Worm (Caenorhabditis elegans) whole organism, L3 larva: ENCODE measurements around the gene F55C12.19.

ENCODE experiments used
- R02D3.7 ChIP-seq: fragments of 150-350 bp; optimal IDR thresholded peaks from 2 replicates; lab custom pipeline; 2014; ENCODE audit warnings: missing biosample characterization, missing genetic modification characterization
- ZK546.5 ChIP-seq: sonication (generic microtip); optimal IDR thresholded peaks from 2 replicates; lab custom pipeline; 2017; ENCODE audit warnings: missing biosample characterization, missing genetic modification characterization
- aly-2 ChIP-seq: fragments of 150-350 bp; optimal IDR thresholded peaks from 2 replicates; lab custom pipeline; 2014; ENCODE audit warnings: missing biosample characterization, missing genetic modification characterization
- ama-1 ChIP-seq: fragments of 150-350 bp; optimal IDR thresholded peaks from 2 replicates; lab custom pipeline; 2018
- ceh-16 ChIP-seq: sonication (generic microtip); optimal IDR thresholded peaks from 2 replicates; lab custom pipeline; 2017; ENCODE audit warnings: missing biosample characterization, missing genetic modification characterization
- ceh-28 ChIP-seq: fragments of 150-350 bp; optimal IDR thresholded peaks from 2 replicates; lab custom pipeline; 2014; ENCODE audit warnings: missing biosample characterization, missing genetic modification reagents, missing genetic modification characterization
- ceh-82 ChIP-seq: fragments of 150-350 bp; optimal IDR thresholded peaks from 2 replicates; lab custom pipeline; 2014; ENCODE audit warnings: missing biosample characterization, missing genetic modification characterization
- ceh-9 ChIP-seq: sonication (generic microtip); optimal IDR thresholded peaks from 2 replicates; lab custom pipeline; 2018; ENCODE audit warnings: missing biosample characterization, missing genetic modification characterization
- daf-12 ChIP-seq: fragments of 150-350 bp; optimal IDR thresholded peaks from 2 replicates; lab custom pipeline; 2014; ENCODE audit warnings: missing biosample characterization, missing genetic modification reagents, missing genetic modification characterization
- egl-27 ChIP-seq: sonication (generic microtip); optimal IDR thresholded peaks from 4 replicates; lab custom pipeline; 2017; ENCODE audit warnings: missing biosample characterization, missing genetic modification reagents, missing genetic modification characterization
- egl-5 ChIP-seq: fragments of 150-350 bp; optimal IDR thresholded peaks from 2 replicates; lab custom pipeline; 2017; ENCODE audit warnings: missing biosample characterization, missing genetic modification reagents, missing genetic modification characterization, inconsistent platforms
- elt-1 ChIP-seq: fragments of 150-350 bp; optimal IDR thresholded peaks from 2 replicates; lab custom pipeline; 2014; ENCODE audit warnings: missing biosample characterization, missing genetic modification characterization
- elt-2 ChIP-seq: sonication (generic microtip); optimal IDR thresholded peaks from 2 replicates; lab custom pipeline; 2016; ENCODE audit warnings: missing genetic modification reagents, mild to moderate bottlenecking, missing genetic modification characterization, missing compliant biosample characterization
- elt-3 ChIP-seq, 3 experiments: fragments of 150-350 bp in 1 of 3; sonication (generic microtip) in 2 of 3; optimal IDR thresholded peaks; 2 replicates in 2 of 3; 4 replicates in 1 of 3; lab custom pipeline; 2014 to 2017; ENCODE audit warnings: missing biosample characterization in 3 of 3, missing genetic modification characterization in 3 of 3
- eor-1 ChIP-seq, 2 experiments: fragments of 150-350 bp; optimal IDR thresholded peaks; 2 replicates each; lab custom pipeline; 2014 to 2018; ENCODE audit warnings: missing biosample characterization in 2 of 2, missing genetic modification characterization in 2 of 2
- fkh-10 ChIP-seq: sonication (generic microtip); optimal IDR thresholded peaks from 2 replicates; lab custom pipeline; 2017; ENCODE audit warnings: missing biosample characterization, missing genetic modification reagents, missing genetic modification characterization
- fkh-2 ChIP-seq: fragments of 150-350 bp; optimal IDR thresholded peaks from 2 replicates; lab custom pipeline; 2014; ENCODE audit warnings: missing biosample characterization, missing genetic modification reagents, missing genetic modification characterization
- fos-1 ChIP-seq: fragments of 150-350 bp; optimal IDR thresholded peaks from 2 replicates; lab custom pipeline; 2014; ENCODE audit warnings: missing biosample characterization, missing genetic modification characterization
- hmg-11 ChIP-seq: sonication (generic microtip); optimal IDR thresholded peaks from 2 replicates; lab custom pipeline; 2016; ENCODE audit warnings: missing genetic modification characterization, missing compliant biosample characterization
- jun-1 ChIP-seq: fragments of 150-350 bp; optimal IDR thresholded peaks from 2 replicates; lab custom pipeline; 2014; ENCODE audit warnings: missing biosample characterization, missing genetic modification reagents, missing genetic modification characterization
- lin-15B ChIP-seq: fragments of 150-350 bp; optimal IDR thresholded peaks from 2 replicates; lab custom pipeline; 2014; ENCODE audit warnings: missing biosample characterization, missing genetic modification characterization
- lin-39 ChIP-seq: fragments of 150-350 bp; optimal IDR thresholded peaks from 2 replicates; lab custom pipeline; 2018; ENCODE audit warnings: missing biosample characterization, missing genetic modification reagents, missing genetic modification characterization
- lsy-12 ChIP-seq: sonication (generic microtip); optimal IDR thresholded peaks from 2 replicates; lab custom pipeline; 2016; ENCODE audit warnings: mild to moderate bottlenecking, missing genetic modification characterization, missing compliant biosample characterization
- mdl-1 ChIP-seq: fragments of 150-350 bp; optimal IDR thresholded peaks from 2 replicates; lab custom pipeline; 2014; ENCODE audit warnings: missing biosample characterization, missing genetic modification characterization
- mml-1 ChIP-seq: fragments of 150-350 bp; sonication (generic microtip); optimal IDR thresholded peaks from 3 replicates; lab custom pipeline; 2014; ENCODE audit warnings: missing biosample characterization, missing genetic modification characterization
- nfya-1 ChIP-seq: sonication (generic microtip); optimal IDR thresholded peaks from 2 replicates; lab custom pipeline; 2017; ENCODE audit warnings: missing genetic modification characterization, mild to moderate bottlenecking, missing compliant biosample characterization, antibody characterized with exemption, moderate library complexity; ENCODE audit not compliant: insufficient read depth
- nhr-11 ChIP-seq: fragments of 150-350 bp; optimal IDR thresholded peaks from 2 replicates; lab custom pipeline; 2014; ENCODE audit warnings: missing biosample characterization, missing genetic modification characterization
- nhr-12 ChIP-seq: fragments of 150-350 bp; optimal IDR thresholded peaks from 2 replicates; lab custom pipeline; 2014; ENCODE audit warnings: missing biosample characterization, missing genetic modification characterization
- nhr-23 ChIP-seq: fragments of 150-350 bp; optimal IDR thresholded peaks from 2 replicates; lab custom pipeline; 2014; ENCODE audit warnings: missing biosample characterization, missing genetic modification reagents, missing genetic modification characterization
- nhr-237 ChIP-seq: fragments of 150-350 bp; optimal IDR thresholded peaks from 2 replicates; lab custom pipeline; 2014; ENCODE audit warnings: missing biosample characterization, missing genetic modification characterization
- nhr-25 ChIP-seq: sonication (generic microtip); optimal IDR thresholded peaks from 2 replicates; lab custom pipeline; 2017; ENCODE audit warnings: missing biosample characterization, missing genetic modification characterization
- nhr-28 ChIP-seq: fragments of 150-350 bp; optimal IDR thresholded peaks from 2 replicates; lab custom pipeline; 2014; ENCODE audit warnings: missing biosample characterization, missing genetic modification characterization
- nhr-43 ChIP-seq: sonication (generic microtip); optimal IDR thresholded peaks from 2 replicates; lab custom pipeline; 2016; ENCODE audit warnings: mild to moderate bottlenecking, missing genetic modification characterization, missing compliant biosample characterization; ENCODE audit not compliant: poor library complexity, severe bottlenecking
- nhr-67 ChIP-seq: fragments of 150-350 bp; optimal IDR thresholded peaks from 2 replicates; lab custom pipeline; 2014; ENCODE audit warnings: missing biosample characterization, missing genetic modification characterization
- nhr-76 ChIP-seq: fragments of 150-350 bp; sonication (generic microtip); optimal IDR thresholded peaks from 5 replicates; lab custom pipeline; 2014; ENCODE audit warnings: missing biosample characterization, missing genetic modification characterization
- nhr-77 ChIP-seq: fragments of 150-350 bp; optimal IDR thresholded peaks from 2 replicates; lab custom pipeline; 2014; ENCODE audit warnings: missing biosample characterization, missing genetic modification characterization
- pha-4 ChIP-seq: fragments of 150-350 bp; optimal IDR thresholded peaks from 2 replicates; lab custom pipeline; 2014; ENCODE audit warnings: missing biosample characterization, missing genetic modification reagents, missing genetic modification characterization
- pqm-1 ChIP-seq: fragments of 150-350 bp; optimal IDR thresholded peaks from 2 replicates; lab custom pipeline; 2017; ENCODE audit warnings: missing biosample characterization, missing genetic modification characterization, inconsistent platforms
- sea-2 ChIP-seq: fragments of 150-350 bp; sonication (generic microtip); optimal IDR thresholded peaks from 4 replicates; lab custom pipeline; 2014; ENCODE audit warnings: missing biosample characterization, missing genetic modification reagents, missing genetic modification characterization
- skn-1 ChIP-seq: fragments of 150-350 bp; optimal IDR thresholded peaks from 2 replicates; lab custom pipeline; 2014; ENCODE audit warnings: missing biosample characterization, missing genetic modification characterization
- snpc-4 ChIP-seq: fragments of 150-350 bp; optimal IDR thresholded peaks from 2 replicates; lab custom pipeline; 2014; ENCODE audit warnings: missing biosample characterization, missing genetic modification characterization
- tbx-2 ChIP-seq: sonication (generic microtip); optimal IDR thresholded peaks from 2 replicates; lab custom pipeline; 2016; ENCODE audit warnings: mild to moderate bottlenecking, missing genetic modification characterization, missing compliant biosample characterization
- unc-39 ChIP-seq: sonication (generic microtip); optimal IDR thresholded peaks from 4 replicates; lab custom pipeline; 2017; ENCODE audit warnings: missing biosample characterization, missing genetic modification characterization
- unc-62 ChIP-seq: fragments of 150-350 bp; sonication (generic microtip); optimal IDR thresholded peaks from 4 replicates; lab custom pipeline; 2014; ENCODE audit warnings: missing biosample characterization, missing genetic modification reagents, missing genetic modification characterization
- zag-1 ChIP-seq: fragments of 150-350 bp; optimal IDR thresholded peaks from 2 replicates; lab custom pipeline; 2014; ENCODE audit warnings: missing biosample characterization, missing genetic modification characterization
- ztf-11 ChIP-seq: fragments of 150-350 bp; optimal IDR thresholded peaks from 2 replicates; lab custom pipeline; 2014; ENCODE audit warnings: missing biosample characterization, missing genetic modification characterization
- ztf-4 ChIP-seq: fragments of 150-350 bp; optimal IDR thresholded peaks from 2 replicates; lab custom pipeline; 2014; ENCODE audit warnings: missing biosample characterization, missing genetic modification characterization

F55C12.19 gene

DNA sequence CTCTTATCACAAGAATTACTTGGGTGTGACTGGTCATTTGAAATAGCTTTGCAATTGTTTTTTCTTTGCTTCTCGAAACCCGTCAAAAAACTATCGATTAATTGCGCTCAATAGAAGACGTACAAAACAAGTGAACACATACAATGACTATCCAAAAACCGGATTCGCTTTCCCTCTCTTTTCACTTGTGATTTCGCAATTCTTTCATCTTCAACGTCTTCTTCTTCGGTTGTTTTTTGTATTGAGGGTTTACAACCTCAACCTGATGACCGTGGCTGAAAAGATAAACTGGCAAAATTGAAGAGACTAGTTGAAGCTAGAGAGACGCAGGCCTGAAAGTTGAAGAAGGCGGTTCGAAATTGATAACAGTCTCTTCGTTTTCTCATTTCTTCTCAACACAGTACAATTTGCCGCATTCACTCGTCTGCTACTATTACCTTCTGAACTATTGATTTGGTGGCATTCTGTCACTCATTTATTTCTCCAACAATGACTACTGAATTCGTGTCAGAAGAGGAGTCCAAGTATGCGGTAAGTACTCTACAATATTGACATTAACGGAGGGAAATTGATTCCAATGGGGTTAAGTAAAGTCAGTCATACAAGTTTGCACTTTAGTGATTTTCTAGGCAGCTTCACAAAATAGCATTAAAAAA, 20.2 kb downstream of the F55C12.19 start:
- TF ChIP-seq hmg-11, result no peak
- no peak for TF ChIP-seq egl-27 (tag; lab: Kevin White, UChicago)
- no peak for TF ChIP-seq nhr-28 (tag; lab: Kevin White, UChicago)
- TF ChIP-seq nhr-11, result no peak
- TF ChIP-seq nhr-77 (tag; lab: Kevin White, UChicago), result no peak
- TF ChIP-seq sea-2 (GFP tag; lab: Kevin White, UChicago), result no peak
- TF ChIP-seq nhr-23 (tag; lab: Kevin White, UChicago), result peak; percentile 72
- TF ChIP-seq nhr-76 (tag; lab: Kevin White, UChicago), result no peak
- TF ChIP-seq tbx-2 (tag; lab: Kevin White, UChicago), result no peak
- TF ChIP-seq unc-39, result no peak
- TF ChIP-seq lsy-12, result no peak
- TF ChIP-seq zag-1, result no peak
- no peak for TF ChIP-seq nhr-12
- no peak for TF ChIP-seq aly-2 (tag; lab: Kevin White, UChicago)
- no peak for TF ChIP-seq unc-62
- no peak for TF ChIP-seq nhr-237 (tag; lab: Kevin White, UChicago)
- no peak for TF ChIP-seq fkh-10 (GFP tag; lab: Kevin White, UChicago)
- no peak for TF ChIP-seq snpc-4 (tag; lab: Kevin White, UChicago)
- TF ChIP-seq jun-1 (tag; lab: Kevin White, UChicago), result no peak
- TF ChIP-seq nhr-43 (tag; lab: Kevin White, UChicago), result peak; percentile 77
- no peak for TF ChIP-seq lin-39 (tag; lab: Kevin White, UChicago)
- no peak for TF ChIP-seq daf-12 (tag; lab: Kevin White, UChicago)
- no peak for TF ChIP-seq ceh-9
- TF ChIP-seq egl-5 (tag; lab: Kevin White, UChicago), result no peak
- peak in 1 of 3 experiments; percentile 53 for TF ChIP-seq elt-3 (tag; optimal IDR thresholded peaks at IDR 0.05; lab: Kevin White, UChicago)
- TF ChIP-seq ztf-11, result no peak
- TF ChIP-seq lin-15B (tag; lab: Kevin White, UChicago), result no peak
- TF ChIP-seq fos-1 (tag; lab: Kevin White, UChicago), result no peak
- no peak for TF ChIP-seq skn-1 (tag; lab: Kevin White, UChicago)
- no peak for TF ChIP-seq ceh-16 (tag; lab: Kevin White, UChicago)
- no peak for TF ChIP-seq mdl-1 (tag; lab: Kevin White, UChicago)
- no peak for TF ChIP-seq pqm-1
- TF ChIP-seq eor-1 (tag; optimal IDR thresholded peaks at IDR 0.05; lab: Kevin White, UChicago), result no peak
- TF ChIP-seq nfya-1, result peak; percentile 56
- no peak for TF ChIP-seq fkh-2 (tag; lab: Kevin White, UChicago)
- no peak for TF ChIP-seq ZK546.5 (tag; lab: Kevin White, UChicago)
- no peak for TF ChIP-seq ama-1
- TF ChIP-seq mml-1, result no peak
- no peak for TF ChIP-seq elt-1 (tag; lab: Kevin White, UChicago)
- peak; percentile 17 for TF ChIP-seq pha-4 (tag; lab: Kevin White, UChicago)
- no peak for TF ChIP-seq R02D3.7 (tag; lab: Kevin White, UChicago)
- TF ChIP-seq elt-2 (tag; lab: Kevin White, UChicago), result peak; percentile 67
- TF ChIP-seq ceh-82 (tag; lab: Kevin White, UChicago), result no peak
- TF ChIP-seq ceh-28 (tag; lab: Kevin White, UChicago), result peak; percentile 60
- no peak for TF ChIP-seq ztf-4
- no peak for TF ChIP-seq nhr-67 (tag; lab: Kevin White, UChicago)
- TF ChIP-seq nhr-25 (tag; lab: Kevin White, UChicago), result peak; percentile 96
